Fruit fly (Drosophila melanogaster) Kc167 (cell line): ENCODE measurements around the gene Mtpalpha.

Experiments used
- Myc ChIP-seq: fragments of >200 bp; optimal IDR thresholded peaks from 2 replicates; lab custom pipeline; 2017; ENCODE audit warnings: missing external identifiers
- Sin3A ChIP-seq: fragments of >200 bp; optimal IDR thresholded peaks from 2 replicates; lab custom pipeline; 2018; ENCODE audit warnings: missing external identifiers
- insv ChIP-seq: fragments of >200 bp; optimal IDR thresholded peaks from 3 replicates; lab custom pipeline; 2018; ENCODE audit warnings: missing external identifiers
- psq ChIP-seq: fragments of >200 bp; optimal IDR thresholded peaks from 2 replicates; lab custom pipeline; 2017; ENCODE audit warnings: missing external identifiers
- ttk ChIP-seq: sonication (Bioruptor generic); optimal IDR thresholded peaks from 2 replicates; lab custom pipeline; 2017; ENCODE audit warnings: missing external identifiers

DNA sequence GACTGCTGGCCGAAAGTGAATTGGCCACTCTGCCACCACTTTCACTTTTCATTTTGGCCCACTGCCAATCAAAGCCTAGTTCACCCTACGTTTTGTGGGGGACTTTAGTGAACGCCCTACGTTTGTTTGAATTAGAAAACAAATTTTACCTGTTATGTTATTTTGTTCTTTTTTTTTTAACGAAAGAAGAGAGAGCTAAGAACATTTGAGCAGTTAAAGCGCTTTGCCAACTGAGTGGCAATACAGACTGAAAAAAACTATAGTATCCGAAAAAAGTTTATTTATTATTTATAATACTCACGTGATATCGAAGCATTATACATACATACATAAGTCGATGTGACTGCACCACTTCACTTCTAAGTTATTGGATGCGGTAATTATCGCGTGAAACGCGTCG, 41.3 kb upstream of the Mtpalpha start:
- TF ChIP-seq ttk (lab: Kevin White, UChicago) (no peak), psq (no peak), insv (lab: Kevin White, UChicago) (no peak), Sin3A (lab: Kevin White, UChicago) (no peak), Myc (lab: Kevin White, UChicago) (no peak)
